Fruit fly (Drosophila melanogaster) whole organism, embryonic: ENCODE results near the gene gce.

Experiments used
- Ada2b ChIP-seq: fragments of 200-800 bp; sonication (Bioruptor generic); IDR thresholded peaks from 2 replicates; pipeline ENCODE4 v1.3.6; 2022; ENCODE audit warnings: missing biosample characterization, missing genetic modification characterization
- BEAF-32 ChIP-seq: fragments of 200-800 bp; sonication (Bioruptor generic); optimal IDR thresholded peaks from 3 replicates; lab custom pipeline; 2017; ENCODE audit warnings: missing biosample characterization, missing genetic modification characterization, mild to moderate bottlenecking, moderate library complexity, missing genetic modification reagents
- C15 ChIP-seq: fragments of 200-800 bp; sonication (Bioruptor generic); IDR thresholded peaks from 3 replicates; pipeline ENCODE4 v1.3.6; 2022; ENCODE audit warnings: missing biosample characterization, missing genetic modification characterization
- CG10147 ChIP-seq: fragments of 200-800 bp; sonication (Bioruptor generic); optimal IDR thresholded peaks from 2 replicates; lab custom pipeline; 2019; ENCODE audit warnings: missing biosample characterization, mild to moderate bottlenecking, missing genetic modification characterization, moderate library complexity
- CG1024 ChIP-seq: fragments of 200-800 bp; sonication (Bioruptor generic); IDR thresholded peaks from 2 replicates; pipeline ENCODE4 v1.3.6; 2022; ENCODE audit warnings: missing biosample characterization, missing genetic modification characterization
- CG10321 ChIP-seq: fragments of 200-800 bp; sonication (Bioruptor generic); IDR thresholded peaks from 2 replicates; pipeline ENCODE4 v1.3.6; 2022; ENCODE audit warnings: missing biosample characterization, missing genetic modification characterization
- CG11085 ChIP-seq: fragments of 200-800 bp; sonication (Bioruptor generic); IDR thresholded peaks from 2 replicates; pipeline ENCODE4 v1.3.6; 2022; ENCODE audit warnings: missing biosample characterization, missing genetic modification characterization
- CG12299 ChIP-seq: fragments of 200-800 bp; sonication (Bioruptor generic); optimal IDR thresholded peaks from 2 replicates; lab custom pipeline; 2018; ENCODE audit warnings: missing biosample characterization, mild to moderate bottlenecking, missing genetic modification characterization
- CG12391 ChIP-seq: fragments of 200-800 bp; sonication (Bioruptor generic); optimal IDR thresholded peaks from 3 replicates; lab custom pipeline; 2018; ENCODE audit warnings: missing biosample characterization, mild to moderate bottlenecking, missing genetic modification characterization, moderate library complexity
- CG12744 ChIP-seq: fragments of 200-800 bp; sonication (Bioruptor generic); optimal IDR thresholded peaks from 2 replicates; lab custom pipeline; 2016; ENCODE audit warnings: missing biosample characterization, missing genetic modification characterization
- CG14667 ChIP-seq: fragments of 200-800 bp; sonication (Bioruptor generic); IDR thresholded peaks from 2 replicates; pipeline ENCODE4 v1.3.6; 2022; ENCODE audit warnings: missing biosample characterization, missing genetic modification characterization
- CG16815 ChIP-seq: fragments of 200-800 bp; sonication (Bioruptor generic); optimal IDR thresholded peaks from 3 replicates; lab custom pipeline; 2017; ENCODE audit warnings: missing biosample characterization, mild to moderate bottlenecking, missing genetic modification characterization
- CG17612 ChIP-seq: fragments of 200-800 bp; sonication (Bioruptor generic); IDR thresholded peaks from 2 replicates; pipeline ENCODE4 v1.3.6; 2022; ENCODE audit warnings: missing biosample characterization, missing genetic modification characterization
- CG2116 ChIP-seq: fragments of 200-800 bp; sonication (Bioruptor generic); optimal IDR thresholded peaks from 3 replicates; lab custom pipeline; 2018; ENCODE audit warnings: missing biosample characterization, mild to moderate bottlenecking, missing genetic modification characterization
- CG31441 ChIP-seq: fragments of 200-800 bp; sonication (Bioruptor generic); IDR thresholded peaks from 2 replicates; pipeline ENCODE4 v1.3.6; 2022; ENCODE audit warnings: missing biosample characterization, missing genetic modification characterization
- CG3847 ChIP-seq: fragments of 200-800 bp; sonication (Bioruptor generic); IDR thresholded peaks from 2 replicates; pipeline ENCODE4 v1.3.6; 2022; ENCODE audit warnings: missing biosample characterization, missing genetic modification characterization
- CG4617 ChIP-seq: fragments of 200-800 bp; sonication (Bioruptor generic); optimal IDR thresholded peaks from 3 replicates; lab custom pipeline; 2016; ENCODE audit warnings: missing biosample characterization, missing genetic modification characterization, borderline replicate concordance
- CG5245 ChIP-seq: fragments of 200-800 bp; sonication (Bioruptor generic); optimal IDR thresholded peaks from 3 replicates; lab custom pipeline; 2016; ENCODE audit warnings: missing biosample characterization, missing genetic modification characterization
- CG5953 ChIP-seq: fragments of 200-800 bp; sonication (Bioruptor generic); IDR thresholded peaks from 2 replicates; pipeline ENCODE4 v1.3.6; 2022; ENCODE audit warnings: missing biosample characterization, missing genetic modification characterization
- CG6254 ChIP-seq: fragments of 200-800 bp; sonication (Bioruptor generic); optimal IDR thresholded peaks from 3 replicates; lab custom pipeline; 2017; ENCODE audit warnings: mild to moderate bottlenecking, missing biosample characterization, missing genetic modification reagents, missing genetic modification characterization
- CG7963 ChIP-seq: fragments of 200-800 bp; sonication (Bioruptor generic); IDR thresholded peaks from 3 replicates; pipeline ENCODE4 v1.3.6; 2022; ENCODE audit warnings: missing biosample characterization, missing genetic modification characterization; ENCODE audit not compliant: partially characterized antibody
- CG8089 ChIP-seq: fragments of 200-800 bp; sonication (Bioruptor generic); optimal IDR thresholded peaks from 3 replicates; lab custom pipeline; 2016; ENCODE audit warnings: missing biosample characterization, missing genetic modification characterization
- CG8281 ChIP-seq: fragments of 200-800 bp; sonication (Bioruptor generic); optimal IDR thresholded peaks from 2 replicates; lab custom pipeline; 2018; ENCODE audit warnings: missing biosample characterization, mild to moderate bottlenecking, missing genetic modification characterization, moderate library complexity
- CG8388 ChIP-seq: fragments of 200-800 bp; sonication (Bioruptor generic); optimal IDR thresholded peaks from 2 replicates; lab custom pipeline; 2019; ENCODE audit warnings: missing biosample characterization, mild to moderate bottlenecking, missing genetic modification characterization, moderate library complexity
- CG9609 ChIP-seq: fragments of 200-800 bp; sonication (Bioruptor generic); optimal IDR thresholded peaks from 3 replicates; lab custom pipeline; 2016; ENCODE audit warnings: missing biosample characterization, missing genetic modification characterization
- E2f1 ChIP-seq: fragments of 200-800 bp; sonication (Bioruptor generic); IDR thresholded peaks from 2 replicates; pipeline ENCODE4 v1.3.6; 2022; ENCODE audit warnings: missing biosample characterization, missing genetic modification characterization
- Fer1 ChIP-seq: fragments of 200-800 bp; sonication (Bioruptor generic); optimal IDR thresholded peaks from 2 replicates; lab custom pipeline; 2017; ENCODE audit warnings: missing biosample characterization, mild to moderate bottlenecking, missing genetic modification characterization
- Gsc ChIP-seq: fragments of 200-800 bp; sonication (Bioruptor generic); IDR thresholded peaks from 2 replicates; pipeline ENCODE4 v1.3.6; 2022; ENCODE audit warnings: missing biosample characterization, missing genetic modification characterization
- HHEX ChIP-seq: fragments of 200-800 bp; sonication (Bioruptor generic); optimal IDR thresholded peaks from 3 replicates; lab custom pipeline; 2017; ENCODE audit warnings: missing biosample characterization, mild to moderate bottlenecking, missing genetic modification characterization, missing genetic modification reagents
- HLHmδ ChIP-seq: fragments of 200-800 bp; sonication (Bioruptor generic); optimal IDR thresholded peaks from 2 replicates; lab custom pipeline; 2018; ENCODE audit warnings: missing biosample characterization, mild to moderate bottlenecking, missing genetic modification characterization, moderate library complexity
- Hr3 ChIP-seq: fragments of 200-800 bp; sonication (Bioruptor generic); optimal IDR thresholded peaks from 3 replicates; lab custom pipeline; 2016; ENCODE audit warnings: missing biosample characterization, missing genetic modification characterization
- Hsf ChIP-seq: fragments of 200-800 bp; sonication (Bioruptor generic); optimal IDR thresholded peaks from 3 replicates; lab custom pipeline; 2016; ENCODE audit warnings: missing biosample characterization, missing genetic modification characterization
- Max ChIP-seq: fragments of 200-800 bp; sonication (Bioruptor generic); optimal IDR thresholded peaks from 2 replicates; lab custom pipeline; 2016; ENCODE audit warnings: missing biosample characterization, mild to moderate bottlenecking, missing genetic modification characterization
- Mes4 ChIP-seq: fragments of 200-800 bp; sonication (Bioruptor generic); optimal IDR thresholded peaks from 2 replicates; lab custom pipeline; 2016; ENCODE audit warnings: missing biosample characterization, missing genetic modification characterization
- NFAT ChIP-seq: fragments of 200-800 bp; sonication (Bioruptor generic); IDR thresholded peaks from 2 replicates; pipeline ENCODE4 v1.3.6; 2022; ENCODE audit warnings: missing biosample characterization, missing genetic modification characterization
- PHDP ChIP-seq: fragments of 200-800 bp; sonication (Bioruptor generic); optimal IDR thresholded peaks from 3 replicates; lab custom pipeline; 2018; ENCODE audit warnings: missing biosample characterization, mild to moderate bottlenecking, missing genetic modification characterization, moderate library complexity
- Pdp1 ChIP-seq, 2 experiments: fragments of 200-800 bp; sonication (Bioruptor generic); optimal IDR thresholded peaks; 3 replicates each; lab custom pipeline; 2016; ENCODE audit warnings: missing biosample characterization in 2 of 2, missing genetic modification characterization in 2 of 2, mild to moderate bottlenecking in 1 of 2, moderate library complexity in 1 of 2
- Six4 ChIP-seq: fragments of 200-800 bp; sonication (Bioruptor generic); optimal IDR thresholded peaks from 2 replicates; lab custom pipeline; 2016; ENCODE audit warnings: missing biosample characterization, missing genetic modification characterization
- Trl ChIP-seq, 3 experiments: fragments of >200 bp in 2 of 3; fragments of 200-800 bp in 1 of 3; sonication (Bioruptor generic) in 1 of 3; optimal IDR thresholded peaks; 2 replicates in 1 of 3; 3 replicates in 2 of 3; lab custom pipeline; 2016 to 2017; ENCODE audit warnings: missing biosample characterization in 1 of 3, missing genetic modification characterization in 1 of 3
- amos ChIP-seq: fragments of 200-800 bp; sonication (Bioruptor generic); IDR thresholded peaks from 2 replicates; pipeline ENCODE4 v1.3.6; 2022; ENCODE audit warnings: missing biosample characterization, missing genetic modification characterization; ENCODE audit not compliant: partially characterized antibody
- crol ChIP-seq: fragments of 200-800 bp; sonication (Bioruptor generic); IDR thresholded peaks from 2 replicates; pipeline ENCODE4 v1.3.6; 2022; ENCODE audit warnings: missing biosample characterization, missing genetic modification characterization
- cwo ChIP-seq: fragments of 200-800 bp; sonication (Bioruptor generic); optimal IDR thresholded peaks from 3 replicates; lab custom pipeline; 2017; ENCODE audit warnings: missing biosample characterization, missing genetic modification characterization, mild to moderate bottlenecking, moderate library complexity, missing genetic modification reagents
- hb ChIP-seq: fragments of 200-800 bp; sonication (Bioruptor generic); IDR thresholded peaks from 3 replicates; pipeline ENCODE4 v1.3.6; 2022; ENCODE audit warnings: missing biosample characterization, missing genetic modification characterization; ENCODE audit not compliant: partially characterized antibody
- nau ChIP-seq: fragments of 200-800 bp; sonication (Bioruptor generic); optimal IDR thresholded peaks from 3 replicates; lab custom pipeline; 2017; ENCODE audit warnings: missing biosample characterization, mild to moderate bottlenecking, missing genetic modification characterization, missing genetic modification reagents
- run ChIP-seq: fragments of 200-800 bp; sonication (Bioruptor generic); optimal IDR thresholded peaks from 3 replicates; lab custom pipeline; 2018; ENCODE audit warnings: missing biosample characterization, mild to moderate bottlenecking, missing genetic modification characterization
- slou ChIP-seq: fragments of 200-800 bp; sonication (Bioruptor generic); optimal IDR thresholded peaks from 3 replicates; lab custom pipeline; 2016; ENCODE audit warnings: missing biosample characterization, missing genetic modification characterization
- stwl ChIP-seq: fragments of 200-800 bp; sonication (Bioruptor generic); optimal IDR thresholded peaks from 3 replicates; lab custom pipeline; 2018; ENCODE audit warnings: missing biosample characterization, mild to moderate bottlenecking, missing genetic modification characterization, moderate library complexity
- tap ChIP-seq: fragments of 200-800 bp; optimal IDR thresholded peaks from 3 replicates; lab custom pipeline; 2019; ENCODE audit warnings: missing biosample characterization, mild to moderate bottlenecking, missing genetic modification characterization, moderate library complexity

The gce gene

DNA sequence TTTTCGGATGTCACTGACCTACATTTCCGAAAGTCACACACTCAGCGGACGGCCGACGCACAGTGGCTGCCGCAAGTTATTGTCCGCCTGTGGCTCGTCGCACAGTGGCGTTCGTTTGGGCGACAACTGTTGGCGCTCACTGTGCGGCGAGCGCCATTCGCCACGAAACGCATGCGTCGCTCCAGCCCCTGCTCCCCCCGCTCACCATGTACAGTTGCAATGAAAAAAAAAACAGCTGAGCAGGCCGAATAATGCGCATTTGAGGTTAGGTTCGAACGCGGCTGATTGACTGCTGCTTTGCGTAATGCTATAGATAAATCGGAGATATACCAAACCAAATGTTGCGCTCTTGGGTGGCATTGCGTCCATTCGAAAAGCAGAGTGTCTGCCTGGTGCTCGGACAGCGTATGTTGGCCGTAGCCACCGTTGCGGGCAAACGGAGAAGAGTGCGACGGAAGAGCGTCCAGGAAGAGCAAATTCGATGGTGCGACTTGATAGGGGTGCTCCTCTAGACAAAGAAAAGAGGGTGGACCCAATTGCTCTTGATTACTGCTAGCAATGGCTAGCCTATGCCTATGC, 25.8 kb downstream of the gce start (continued):
- TF ChIP-seq BEAF-32 (peak; percentile 30), Pdp1 (GFP tag; optimal IDR thresholded peaks at IDR 0.05; lab: Kevin White, UChicago) (peak; percentile 88 to 99), CG3847 (peak; percentile 79), HHEX (GFP tag; lab: Kevin White, UChicago) (peak; percentile 84), CG8388 (GFP tag; lab: Kevin White, UChicago) (peak; percentile 100), Hr3 (GFP tag; lab: Kevin White, UChicago) (peak; percentile 94), Six4 (GFP tag; lab: Kevin White, UChicago) (peak; percentile 79), tap (tag; lab: Kevin White, UChicago) (peak; percentile 61), hb (GFP tag; lab: Robert Waterston, UW) (no peak), Ada2b (peak; percentile 90), nau (GFP tag; lab: Kevin White, UChicago) (peak; percentile 75), C15 (GFP tag; lab: Robert Waterston, UW) (peak; percentile 63; the same call in 1 of the 3 replicates), CG16815 (GFP tag; lab: Kevin White, UChicago) (peak; percentile 72), CG12744 (peak; percentile 52), CG7963 (GFP tag; lab: Robert Waterston, UW) (0 out of 3 replicates have a peak, but pooled peaks have one; percentile 24), CG14667 (GFP tag; lab: Robert Waterston, UW) (peak; percentile 87), CG4617 (GFP tag; lab: Kevin White, UChicago) (peak; percentile 57), CG8089 (GFP tag; lab: Kevin White, UChicago) (peak; percentile 60), E2f1 (peak; percentile 85), CG12299 (tag; lab: Kevin White, UChicago) (peak; percentile 45), NFAT (GFP tag; lab: Robert Waterston, UW) (peak; percentile 96), Hsf (GFP tag; lab: Kevin White, UChicago) (peak; percentile 85), Trl (optimal IDR thresholded peaks at IDR 0.05; lab: Kevin White, UChicago) (peak in 1 of 2 experiments; percentile 37), Trl (GFP tag; optimal IDR thresholded peaks at IDR 0.05; lab: Kevin White, UChicago) (peak; percentile 90), cwo (GFP tag; lab: Kevin White, UChicago) (peak; percentile 81), HLHmδ (GFP tag; lab: Kevin White, UChicago) (peak; percentile 83), CG9609 (GFP tag; lab: Kevin White, UChicago) (peak; percentile 85), CG6254 (GFP tag; lab: Kevin White, UChicago) (peak; percentile 42), CG8281 (no peak), CG12391 (tag; lab: Kevin White, UChicago) (peak; percentile 74), CG31441 (GFP tag; lab: Robert Waterston, UW) (peak; percentile 57; the same call in 1 of the 2 replicates), stwl (peak; percentile 34), CG17612 (GFP tag; lab: Robert Waterston, UW) (peak; percentile 67), crol (GFP tag; lab: Robert Waterston, UW) (peak; percentile 100), CG10147 (GFP tag; lab: Kevin White, UChicago) (peak; percentile 39), slou (GFP tag; lab: Kevin White, UChicago) (peak; percentile 29), CG5953 (peak; percentile 89), CG10321 (GFP tag; lab: Robert Waterston, UW) (peak; percentile 65), run (tag; lab: Kevin White, UChicago) (peak; percentile 25), Fer1 (GFP tag; lab: Kevin White, UChicago) (peak; percentile 90), CG1024 (peak; percentile 79), Max (GFP tag; lab: Kevin White, UChicago) (peak; percentile 74), Mes4 (GFP tag; lab: Kevin White, UChicago) (peak; percentile 78), Gsc (GFP tag; lab: Robert Waterston, UW) (no peak; the same call in 1 of the 2 replicates), amos (GFP tag; lab: Robert Waterston, UW) (peak; percentile 48; the same call in 1 of the 2 replicates), CG5245 (GFP tag; lab: Kevin White, UChicago) (peak; percentile 76), CG2116 (GFP tag; lab: Kevin White, UChicago) (peak; percentile 91), CG11085 (GFP tag; lab: Robert Waterston, UW) (peak; percentile 87), PHDP (tag; lab: Kevin White, UChicago) (peak; percentile 75)
